Fruit fly (Drosophila melanogaster) whole organism, wandering third instar larva: ENCODE measurements around the gene CG14006.

Experiments used
- Abd-B ChIP-seq: fragments of >200 bp; optimal IDR thresholded peaks from 2 replicates; lab custom pipeline; 2017; ENCODE audit warnings: missing biosample characterization, missing genetic modification characterization
- CrebA ChIP-seq: fragments of 200-800 bp; sonication (Bioruptor generic); optimal IDR thresholded peaks from 2 replicates; lab custom pipeline; 2016; ENCODE audit warnings: missing biosample characterization, mild to moderate bottlenecking, missing genetic modification characterization, borderline replicate concordance
- Dfd ChIP-seq: fragments of >200 bp; optimal IDR thresholded peaks from 2 replicates; lab custom pipeline; 2017; ENCODE audit warnings: missing biosample characterization, missing genetic modification characterization
- Jra ChIP-seq: sonication (Bioruptor generic); optimal IDR thresholded peaks from 2 replicates; lab custom pipeline; 2016; ENCODE audit warnings: missing biosample characterization, missing genetic modification characterization
- dmrt93B ChIP-seq: fragments of 200-800 bp; sonication (Bioruptor generic); optimal IDR thresholded peaks from 2 replicates; lab custom pipeline; 2018; ENCODE audit warnings: missing biosample characterization, mild to moderate bottlenecking, missing genetic modification characterization
- dsf ChIP-seq: sonication (Bioruptor generic); optimal IDR thresholded peaks from 2 replicates; lab custom pipeline; 2016; ENCODE audit warnings: missing biosample characterization, missing genetic modification characterization, borderline replicate concordance
- ey ChIP-seq: fragments of 200-800 bp; sonication (Bioruptor generic); optimal IDR thresholded peaks from 2 replicates; lab custom pipeline; 2016; ENCODE audit warnings: missing biosample characterization, missing genetic modification characterization
- fru ChIP-seq: fragments of 200-800 bp; sonication (Bioruptor generic); optimal IDR thresholded peaks from 3 replicates; lab custom pipeline; 2016; ENCODE audit warnings: missing biosample characterization, mild to moderate bottlenecking, missing genetic modification characterization
- lola ChIP-seq: fragments of >200 bp; optimal IDR thresholded peaks from 2 replicates; lab custom pipeline; 2017; ENCODE audit warnings: missing biosample characterization, missing genetic modification characterization
- pan ChIP-seq: fragments of >200 bp; optimal IDR thresholded peaks from 2 replicates; lab custom pipeline; 2017
- psq ChIP-seq: fragments of 200-800 bp; sonication (Bioruptor generic); optimal IDR thresholded peaks from 3 replicates; lab custom pipeline; 2017; ENCODE audit warnings: missing biosample characterization, mild to moderate bottlenecking, missing genetic modification characterization, moderate library complexity
- sage ChIP-seq: fragments of 200-800 bp; sonication (Bioruptor generic); optimal IDR thresholded peaks from 2 replicates; lab custom pipeline; 2016; ENCODE audit warnings: missing biosample characterization, mild to moderate bottlenecking, missing genetic modification characterization
- tai ChIP-seq: sonication (Bioruptor generic); optimal IDR thresholded peaks from 2 replicates; lab custom pipeline; 2016; ENCODE audit warnings: missing biosample characterization, missing genetic modification characterization
- usp ChIP-seq: fragments of >200 bp; optimal IDR thresholded peaks from 2 replicates; lab custom pipeline; 2017; ENCODE audit warnings: missing biosample characterization, missing genetic modification characterization

dm6 chr2L:5716580-5716979 is 12.0 kb downstream of the CG14006 start, which contains the start of the genes CG14007 and CG34011:
- TF ChIP-seq pan (lab: Kevin White, UChicago) (no peak), Dfd (GFP tag; lab: Kevin White, UChicago) (no peak), psq (GFP tag; lab: Kevin White, UChicago) (no peak), ey (GFP tag; lab: Kevin White, UChicago) (no peak), usp (GFP tag; lab: Kevin White, UChicago) (no peak), sage (GFP tag; lab: Kevin White, UChicago) (no peak), tai (GFP tag; lab: Kevin White, UChicago) (no peak), dsf (GFP tag; lab: Kevin White, UChicago) (no peak), CrebA (no peak), fru (GFP tag; lab: Kevin White, UChicago) (no peak), lola (GFP tag; lab: Kevin White, UChicago) (no peak), dmrt93B (GFP tag; lab: Kevin White, UChicago) (no peak), Abd-B (GFP tag; lab: Kevin White, UChicago) (no peak), Jra (GFP tag; lab: Kevin White, UChicago) (no peak)
